Fruit fly (Drosophila melanogaster) whole organism, prepupa: Measurements from ENCODE around the gene CG9672.

Source experiments
- CG15336 ChIP-seq: fragments of 200-800 bp; sonication (Bioruptor generic); IDR thresholded peaks from 2 replicates; pipeline ENCODE4 v1.3.6; 2022; ENCODE audit warnings: missing biosample characterization, missing genetic modification characterization
- CG16779 ChIP-seq: fragments of 200-800 bp; sonication (Bioruptor generic); optimal IDR thresholded peaks from 3 replicates; lab custom pipeline; 2017; ENCODE audit warnings: missing biosample characterization, mild to moderate bottlenecking, missing genetic modification characterization
- CG34406 ChIP-seq: fragments of 200-800 bp; sonication (Bioruptor generic); optimal IDR thresholded peaks from 3 replicates; lab custom pipeline; 2016; ENCODE audit warnings: missing biosample characterization, missing genetic modification characterization
- CG4318 ChIP-seq: fragments of 200-800 bp; sonication (Bioruptor generic); optimal IDR thresholded peaks from 3 replicates; lab custom pipeline; 2017; ENCODE audit warnings: missing biosample characterization, mild to moderate bottlenecking, missing genetic modification characterization
- CG6276 ChIP-seq: fragments of 200-800 bp; sonication (Bioruptor generic); optimal IDR thresholded peaks from 2 replicates; lab custom pipeline; 2017; ENCODE audit warnings: missing biosample characterization, mild to moderate bottlenecking, missing genetic modification characterization
- CG6808 ChIP-seq: fragments of 200-800 bp; sonication (Bioruptor generic); optimal IDR thresholded peaks from 3 replicates; lab custom pipeline; 2017; ENCODE audit warnings: missing biosample characterization, missing genetic modification characterization, mild to moderate bottlenecking, moderate library complexity, missing genetic modification reagents
- CG7368 ChIP-seq: fragments of 200-800 bp; sonication (Bioruptor generic); optimal IDR thresholded peaks from 3 replicates; lab custom pipeline; 2016; ENCODE audit warnings: missing biosample characterization, missing genetic modification characterization
- Eip78C ChIP-seq: fragments of 200-800 bp; sonication (Bioruptor generic); peaks from one replicate; lab custom pipeline; 2016; ENCODE audit warnings: missing biosample characterization, missing genetic modification characterization
- Eip93F ChIP-seq: fragments of 200-800 bp; sonication (Bioruptor generic); optimal IDR thresholded peaks from 2 replicates; lab custom pipeline; 2016; ENCODE audit warnings: missing biosample characterization, mild to moderate bottlenecking, missing genetic modification characterization
- Ets21C ChIP-seq: fragments of 200-800 bp; sonication (Bioruptor generic); optimal IDR thresholded peaks from 3 replicates; lab custom pipeline; 2016; ENCODE audit warnings: missing biosample characterization, missing genetic modification characterization
- Ets96B ChIP-seq: fragments of 200-800 bp; optimal IDR thresholded peaks from 2 replicates; lab custom pipeline; 2019; ENCODE audit warnings: missing biosample characterization, mild to moderate bottlenecking, missing genetic modification characterization, moderate library complexity
- Hr39 ChIP-seq: fragments of 200-800 bp; sonication (Bioruptor generic); optimal IDR thresholded peaks from 2 replicates; lab custom pipeline; 2016; ENCODE audit warnings: missing biosample characterization, missing genetic modification characterization
- Met ChIP-seq: fragments of 200-800 bp; sonication (Bioruptor generic); optimal IDR thresholded peaks from 3 replicates; lab custom pipeline; 2016; ENCODE audit warnings: missing biosample characterization, missing genetic modification characterization
- Smox ChIP-seq: fragments of 200-800 bp; sonication (Bioruptor generic); optimal IDR thresholded peaks from 3 replicates; lab custom pipeline; 2016; ENCODE audit warnings: missing biosample characterization, missing genetic modification characterization
- Sox102F ChIP-seq: fragments of 200-800 bp; sonication (Bioruptor generic); optimal IDR thresholded peaks from 2 replicates; lab custom pipeline; 2016; ENCODE audit warnings: missing biosample characterization, mild to moderate bottlenecking, missing genetic modification characterization
- acj6 ChIP-seq: fragments of 200-800 bp; sonication (Bioruptor generic); optimal IDR thresholded peaks from 3 replicates; lab custom pipeline; 2016; ENCODE audit warnings: missing biosample characterization, missing genetic modification characterization
- dac ChIP-seq: fragments of 200-800 bp; sonication (Bioruptor generic); optimal IDR thresholded peaks from 2 replicates; lab custom pipeline; 2017; ENCODE audit warnings: missing biosample characterization, mild to moderate bottlenecking, missing genetic modification characterization
- fd85E ChIP-seq: fragments of 200-800 bp; sonication (Bioruptor generic); optimal IDR thresholded peaks from 3 replicates; lab custom pipeline; 2016; ENCODE audit warnings: missing biosample characterization, missing genetic modification characterization
- fkh ChIP-seq: fragments of 200-800 bp; sonication (Bioruptor generic); optimal IDR thresholded peaks from 3 replicates; lab custom pipeline; 2017; ENCODE audit warnings: missing biosample characterization, mild to moderate bottlenecking, missing genetic modification characterization, moderate library complexity
- net ChIP-seq: fragments of 200-800 bp; sonication (Bioruptor generic); optimal IDR thresholded peaks from 3 replicates; lab custom pipeline; 2016; ENCODE audit warnings: missing biosample characterization, missing genetic modification characterization
- spab ChIP-seq: fragments of 200-800 bp; sonication (Bioruptor generic); optimal IDR thresholded peaks from 2 replicates; lab custom pipeline; 2017; ENCODE audit warnings: missing biosample characterization, mild to moderate bottlenecking, missing genetic modification characterization, missing genetic modification reagents
- ss ChIP-seq, 2 experiments: fragments of 200-800 bp; sonication (Bioruptor generic); optimal IDR thresholded peaks; 2 replicates in 1 of 2; 3 replicates in 1 of 2; lab custom pipeline; 2017 to 2018; ENCODE audit warnings: mild to moderate bottlenecking in 2 of 2, missing biosample characterization in 2 of 2, missing genetic modification characterization in 2 of 2, moderate library complexity in 1 of 2
- svp ChIP-seq: fragments of 200-800 bp; sonication (Bioruptor generic); peaks from one replicate; lab custom pipeline; 2016; ENCODE audit warnings: missing biosample characterization, missing genetic modification characterization
- vri ChIP-seq: fragments of 200-800 bp; sonication (Bioruptor generic); optimal IDR thresholded peaks from 3 replicates; lab custom pipeline; 2016; ENCODE audit warnings: missing biosample characterization, mild to moderate bottlenecking, missing genetic modification characterization

CG9672 gene

dm6 chrX:16669849-16670248 is 36.8 kb downstream of the CG9672 start:
- TF ChIP-seq Eip78C (GFP tag; lab: Kevin White, UChicago) (peak; percentile 51), CG4318 (GFP tag; lab: Kevin White, UChicago) (no peak), Met (GFP tag; lab: Kevin White, UChicago) (peak; percentile 4)

dm6 chrX:16664405-16665064 is 42.1 kb downstream of the CG9672 start, which contains the start of gene CG15865:
Gene CG15865 (minus strand): TSS chrX:16664455.
- TF ChIP-seq vri (GFP tag; lab: Kevin White, UChicago) = no peak
- no peak for TF ChIP-seq Ets21C (GFP tag; lab: Kevin White, UChicago)
- peak; percentile 5 for TF ChIP-seq Ets96B
- peak; percentile 16 for TF ChIP-seq Smox
- TF ChIP-seq Eip93F (GFP tag; lab: Kevin White, UChicago) = no peak
- peak in 1 of 2 experiments; percentile 11 for TF ChIP-seq ss (GFP tag; optimal IDR thresholded peaks at IDR 0.05; lab: Kevin White, UChicago)
- TF ChIP-seq svp (GFP tag; lab: Kevin White, UChicago) = peak; percentile 70
- peak; percentile 16 for TF ChIP-seq CG6808 (GFP tag; lab: Kevin White, UChicago)
- no peak for TF ChIP-seq acj6
- TF ChIP-seq fkh (GFP tag; lab: Kevin White, UChicago) = peak; percentile 7
- TF ChIP-seq Eip78C (GFP tag; lab: Kevin White, UChicago) = peak; percentile 72

- no peak for TF ChIP-seq spab (GFP tag; lab: Kevin White, UChicago)
- no peak for TF ChIP-seq dac (GFP tag; lab: Kevin White, UChicago)
- TF ChIP-seq fkh (GFP tag; lab: Kevin White, UChicago) = peak; percentile 17
- TF ChIP-seq CG6276 (GFP tag; lab: Kevin White, UChicago) = no peak
- TF ChIP-seq Sox102F (GFP tag; lab: Kevin White, UChicago) = no peak
- no peak for TF ChIP-seq net (GFP tag; lab: Kevin White, UChicago)
- TF ChIP-seq CG34406 (GFP tag; lab: Kevin White, UChicago) = no peak
- peak; percentile 13 for TF ChIP-seq Eip78C (GFP tag; lab: Kevin White, UChicago)
- no peak for TF ChIP-seq CG16779 (tag; lab: Kevin White, UChicago)
- TF ChIP-seq Hr39 (GFP tag; lab: Kevin White, UChicago) = no peak
- TF ChIP-seq CG15336 (GFP tag; lab: Robert Waterston, UW) = no peak
- TF ChIP-seq vri (GFP tag; lab: Kevin White, UChicago) = no peak
- TF ChIP-seq CG7368 = no peak
- no peak for TF ChIP-seq fd85E (GFP tag; lab: Kevin White, UChicago)
These were observed 46.0 kb downstream of the CG9672 start for dm6 chrX:16660632-16661031.
